Fruit fly (Drosophila melanogaster) whole organism, embryonic: ENCODE measurements around the gene Ptp69D.

ENCODE experiments used
- Asciz ChIP-seq: fragments of 200-800 bp; sonication (Bioruptor generic); optimal IDR thresholded peaks from 2 replicates; lab custom pipeline; 2017; ENCODE audit warnings: missing biosample characterization, mild to moderate bottlenecking, missing genetic modification characterization, missing genetic modification reagents
- B-H2 ChIP-seq: fragments of 200-800 bp; sonication (Bioruptor generic); optimal IDR thresholded peaks from 2 replicates; lab custom pipeline; 2018; ENCODE audit warnings: missing biosample characterization, mild to moderate bottlenecking, missing genetic modification characterization
- BEAF-32 ChIP-seq: fragments of 200-800 bp; sonication (Bioruptor generic); optimal IDR thresholded peaks from 3 replicates; lab custom pipeline; 2017; ENCODE audit warnings: missing biosample characterization, missing genetic modification characterization, mild to moderate bottlenecking, moderate library complexity, missing genetic modification reagents
- CG10959 ChIP-seq: fragments of 200-800 bp; sonication (Bioruptor generic); IDR thresholded peaks from 2 replicates; pipeline ENCODE4 v1.3.6; 2022; ENCODE audit warnings: missing biosample characterization, missing genetic modification characterization
- CG12942 ChIP-seq: fragments of 200-800 bp; sonication (Bioruptor generic); optimal IDR thresholded peaks from 3 replicates; lab custom pipeline; 2016; ENCODE audit warnings: missing biosample characterization, missing genetic modification characterization
- CG13287 ChIP-seq: fragments of 200-800 bp; sonication (Bioruptor generic); IDR thresholded peaks from 2 replicates; pipeline ENCODE4 v1.3.6; 2022; ENCODE audit warnings: missing biosample characterization, missing genetic modification characterization; ENCODE audit not compliant: partially characterized antibody
- CG15269 ChIP-seq: fragments of 200-800 bp; sonication (Bioruptor generic); optimal IDR thresholded peaks from 2 replicates; lab custom pipeline; 2018; ENCODE audit warnings: missing biosample characterization, mild to moderate bottlenecking, missing genetic modification characterization, moderate library complexity
- CG15696 ChIP-seq: fragments of 200-800 bp; sonication (Bioruptor generic); optimal IDR thresholded peaks from 2 replicates; lab custom pipeline; 2019; ENCODE audit warnings: missing biosample characterization, mild to moderate bottlenecking, missing genetic modification characterization, moderate library complexity
- CG1792 ChIP-seq: fragments of 200-800 bp; sonication (Bioruptor generic); optimal IDR thresholded peaks from 2 replicates; lab custom pipeline; 2016; ENCODE audit warnings: missing biosample characterization, missing genetic modification characterization
- CG18262 ChIP-seq: fragments of 200-800 bp; optimal IDR thresholded peaks from 3 replicates; lab custom pipeline; 2019; ENCODE audit warnings: missing biosample characterization, mild to moderate bottlenecking, missing genetic modification characterization, moderate library complexity
- CG2202 ChIP-seq: fragments of 200-800 bp; sonication (Bioruptor generic); optimal IDR thresholded peaks from 2 replicates; lab custom pipeline; 2018; ENCODE audit warnings: missing biosample characterization, mild to moderate bottlenecking, missing genetic modification characterization
- CG32767 ChIP-seq: fragments of 200-800 bp; sonication (Bioruptor generic); IDR thresholded peaks from 2 replicates; pipeline ENCODE4 v1.3.6; 2022; ENCODE audit warnings: missing biosample characterization, missing genetic modification characterization
- CG34224 ChIP-seq: fragments of 200-800 bp; sonication (Bioruptor generic); IDR thresholded peaks from 3 replicates; pipeline ENCODE4 v1.3.6; 2022; ENCODE audit warnings: missing biosample characterization, missing genetic modification characterization; ENCODE audit not compliant: partially characterized antibody
- CG34376 ChIP-seq: fragments of 200-800 bp; sonication (Bioruptor generic); optimal IDR thresholded peaks from 2 replicates; lab custom pipeline; 2018; ENCODE audit warnings: missing biosample characterization, mild to moderate bottlenecking, missing genetic modification characterization
- CG4617 ChIP-seq: fragments of 200-800 bp; sonication (Bioruptor generic); optimal IDR thresholded peaks from 3 replicates; lab custom pipeline; 2016; ENCODE audit warnings: missing biosample characterization, missing genetic modification characterization, borderline replicate concordance
- CG6175 ChIP-seq: fragments of 200-800 bp; sonication (Bioruptor generic); IDR thresholded peaks from 3 replicates; pipeline ENCODE4 v1.3.6; 2022; ENCODE audit warnings: missing biosample characterization, missing genetic modification characterization
- CG6791 ChIP-seq: fragments of 200-800 bp; sonication (Bioruptor generic); IDR thresholded peaks from 3 replicates; pipeline ENCODE4 v1.3.6; 2022; ENCODE audit warnings: missing biosample characterization, missing genetic modification characterization; ENCODE audit not compliant: partially characterized antibody
- CkIIα-i1 ChIP-seq: fragments of 200-800 bp; sonication (Bioruptor generic); IDR thresholded peaks from 2 replicates; pipeline ENCODE4 v1.3.6; 2022; ENCODE audit warnings: missing biosample characterization, missing genetic modification characterization
- D19A ChIP-seq: fragments of 200-800 bp; optimal IDR thresholded peaks from 3 replicates; lab custom pipeline; 2019; ENCODE audit warnings: missing biosample characterization, mild to moderate bottlenecking, missing genetic modification characterization, moderate library complexity
- Dll ChIP-seq: fragments of 200-800 bp; sonication (Bioruptor generic); IDR thresholded peaks from 4 replicates; pipeline ENCODE4 v1.3.6; 2022; ENCODE audit warnings: missing biosample characterization, missing genetic modification characterization; ENCODE audit not compliant: partially characterized antibody
- Dp ChIP-seq: fragments of 200-800 bp; sonication (Bioruptor generic); optimal IDR thresholded peaks from 2 replicates; lab custom pipeline; 2018; ENCODE audit warnings: missing biosample characterization, mild to moderate bottlenecking, missing genetic modification characterization, moderate library complexity
- E2f2 ChIP-seq: fragments of 200-800 bp; sonication (Bioruptor generic); IDR thresholded peaks from 2 replicates; pipeline ENCODE4 v1.3.6; 2022; ENCODE audit warnings: missing biosample characterization, missing genetic modification characterization
- Fer1 ChIP-seq: fragments of 200-800 bp; sonication (Bioruptor generic); optimal IDR thresholded peaks from 2 replicates; lab custom pipeline; 2017; ENCODE audit warnings: missing biosample characterization, mild to moderate bottlenecking, missing genetic modification characterization
- GATAe ChIP-seq: fragments of 200-800 bp; sonication (Bioruptor generic); conservative IDR thresholded peaks from 2 replicates; pipeline ENCODE4 v1.3.6; 2022; ENCODE audit warnings: missing biosample characterization, missing genetic modification characterization
- HLH4C ChIP-seq: fragments of 200-800 bp; sonication (Bioruptor generic); IDR thresholded peaks from 3 replicates; pipeline ENCODE4 v1.3.6; 2022; ENCODE audit warnings: missing biosample characterization, missing genetic modification characterization; ENCODE audit not compliant: partially characterized antibody
- Hr39 ChIP-seq: fragments of >200 bp; optimal IDR thresholded peaks from 2 replicates; lab custom pipeline; 2017
- MBD-R2 ChIP-seq: fragments of 200-800 bp; sonication (Bioruptor generic); IDR thresholded peaks from 2 replicates; pipeline ENCODE4 v1.3.6; 2022; ENCODE audit warnings: missing biosample characterization, missing genetic modification characterization
- MESR4 ChIP-seq: fragments of 200-800 bp; sonication (Bioruptor generic); optimal IDR thresholded peaks from 2 replicates; lab custom pipeline; 2018; ENCODE audit warnings: missing biosample characterization, mild to moderate bottlenecking, missing genetic modification characterization, moderate library complexity
- Nf-YB ChIP-seq: fragments of 200-800 bp; sonication (Bioruptor generic); optimal IDR thresholded peaks from 3 replicates; lab custom pipeline; 2019; ENCODE audit warnings: missing biosample characterization, mild to moderate bottlenecking, missing genetic modification characterization, moderate library complexity
- Oaz ChIP-seq: fragments of 200-800 bp; sonication (Bioruptor generic); IDR thresholded peaks from 2 replicates; pipeline ENCODE4 v1.3.6; 2022; ENCODE audit warnings: missing biosample characterization, missing genetic modification characterization
- Pdp1 ChIP-seq, 2 experiments: fragments of 200-800 bp; sonication (Bioruptor generic); optimal IDR thresholded peaks; 3 replicates each; lab custom pipeline; 2016; ENCODE audit warnings: missing biosample characterization in 2 of 2, missing genetic modification characterization in 2 of 2, mild to moderate bottlenecking in 1 of 2, moderate library complexity in 1 of 2
- Scr ChIP-seq: fragments of 200-800 bp; sonication (Bioruptor generic); IDR thresholded peaks from 2 replicates; pipeline ENCODE4 v1.3.6; 2022; ENCODE audit warnings: missing biosample characterization, missing genetic modification characterization; ENCODE audit not compliant: partially characterized antibody
- Sry-δ ChIP-seq: fragments of 200-800 bp; sonication (Bioruptor generic); optimal IDR thresholded peaks from 2 replicates; lab custom pipeline; 2016; ENCODE audit warnings: missing biosample characterization, missing genetic modification characterization
- ac ChIP-seq: fragments of 200-800 bp; sonication (Bioruptor generic); optimal IDR thresholded peaks from 3 replicates; lab custom pipeline; 2017; ENCODE audit warnings: missing biosample characterization, mild to moderate bottlenecking, missing genetic modification characterization
- btn ChIP-seq: fragments of 200-800 bp; sonication (Bioruptor generic); optimal IDR thresholded peaks from 2 replicates; lab custom pipeline; 2016; ENCODE audit warnings: missing biosample characterization, missing genetic modification characterization
- chif ChIP-seq, 2 experiments: fragments of 200-800 bp; sonication (Bioruptor generic); optimal IDR thresholded peaks; 3 replicates each; lab custom pipeline; 2016; ENCODE audit warnings: missing biosample characterization in 2 of 2, missing genetic modification characterization in 2 of 2
- dmrt11E ChIP-seq: fragments of 200-800 bp; sonication (Bioruptor generic); optimal IDR thresholded peaks from 3 replicates; lab custom pipeline; 2018; ENCODE audit warnings: missing biosample characterization, mild to moderate bottlenecking, missing genetic modification characterization, moderate library complexity
- hb ChIP-seq: fragments of 200-800 bp; sonication (Bioruptor generic); IDR thresholded peaks from 3 replicates; pipeline ENCODE4 v1.3.6; 2022; ENCODE audit warnings: missing biosample characterization, missing genetic modification characterization; ENCODE audit not compliant: partially characterized antibody
- insv ChIP-seq, 2 experiments: fragments of 200-800 bp; sonication (Bioruptor generic); optimal IDR thresholded peaks; 3 replicates each; lab custom pipeline; 2016 to 2018; ENCODE audit warnings: missing biosample characterization in 2 of 2, missing genetic modification characterization in 2 of 2
- inv ChIP-seq: fragments of 200-800 bp; sonication (Bioruptor generic); IDR thresholded peaks from 2 replicates; pipeline ENCODE4 v1.3.6; 2022; ENCODE audit warnings: missing biosample characterization, missing genetic modification characterization; ENCODE audit not compliant: partially characterized antibody
- lbe ChIP-seq: fragments of 200-800 bp; sonication (Bioruptor generic); optimal IDR thresholded peaks from 2 replicates; lab custom pipeline; 2016; ENCODE audit warnings: missing biosample characterization, mild to moderate bottlenecking, missing genetic modification characterization
- nau ChIP-seq: fragments of 200-800 bp; sonication (Bioruptor generic); optimal IDR thresholded peaks from 3 replicates; lab custom pipeline; 2017; ENCODE audit warnings: missing biosample characterization, mild to moderate bottlenecking, missing genetic modification characterization, missing genetic modification reagents
- tll ChIP-seq, 2 experiments: fragments of 200-800 bp in 1 of 2; fragments of >200 bp in 1 of 2; sonication (Bioruptor generic) in 1 of 2; optimal IDR thresholded peaks; 2 replicates each; lab custom pipeline; 2017 to 2019; ENCODE audit warnings: missing biosample characterization in 2 of 2, missing genetic modification characterization in 2 of 2, mild to moderate bottlenecking in 1 of 2, moderate library complexity in 1 of 2
- tna ChIP-seq: fragments of 200-800 bp; sonication (Bioruptor generic); IDR thresholded peaks from 2 replicates; pipeline ENCODE4 v1.3.6; 2022; ENCODE audit warnings: missing biosample characterization, missing genetic modification characterization; ENCODE audit not compliant: partially characterized antibody

Ptp69D gene

dm6 chr3L:12745121-12745770 lies 10.5 kb downstream of the Ptp69D start, which contains the start of gene CG32109 (continued):
- peak; percentile 37; the same call in 1 of the 2 replicates for TF ChIP-seq MBD-R2 (GFP tag; lab: Robert Waterston, UW)
- no peak for TF ChIP-seq CG32767 (GFP tag; lab: Robert Waterston, UW)
- TF ChIP-seq lbe = peak; percentile 51
- no peak for TF ChIP-seq CG6175 (GFP tag; lab: Robert Waterston, UW)

- TF ChIP-seq Sry-δ = no peak
- TF ChIP-seq MESR4 (GFP tag; lab: Kevin White, UChicago) = no peak
- no peak for TF ChIP-seq CG13287
- peak; percentile 55; the same call in 1 of the 3 replicates for TF ChIP-seq hb
- TF ChIP-seq CG12942 (GFP tag; lab: Kevin White, UChicago) = no peak
- TF ChIP-seq Oaz (GFP tag; lab: Robert Waterston, UW) = no peak
- TF ChIP-seq inv (GFP tag; lab: Robert Waterston, UW) = peak; percentile 27; the same call in 1 of the 2 replicates
- no peak for TF ChIP-seq B-H2 (GFP tag; lab: Kevin White, UChicago)
- no peak for TF ChIP-seq CG4617 (GFP tag; lab: Kevin White, UChicago)
- no peak for TF ChIP-seq Asciz
- no peak for TF ChIP-seq Hr39 (lab: Kevin White, UChicago)
- TF ChIP-seq nau = no peak
- TF ChIP-seq HLH4C (GFP tag; lab: Robert Waterston, UW) = peak; percentile 83
- peak; percentile 42; the same call in 1 of the 3 replicates for TF ChIP-seq CG6791 (GFP tag; lab: Robert Waterston, UW)
- no peak for TF ChIP-seq ac (GFP tag; lab: Kevin White, UChicago)
- no peak for TF ChIP-seq CG34376 (GFP tag; lab: Kevin White, UChicago)
- no peak for TF ChIP-seq CG18262 (tag; lab: Kevin White, UChicago)
- TF ChIP-seq tna = peak; percentile 43; the same call in 1 of the 2 replicates
These were observed 11.5 kb downstream of the Ptp69D start for dm6 chr3L:12746241-12746640.

- no peak for TF ChIP-seq Nf-YB (GFP tag; lab: Kevin White, UChicago)
- no peak for TF ChIP-seq GATAe
- no peak for TF ChIP-seq tll (GFP tag; optimal IDR thresholded peaks at IDR 0.05; lab: Kevin White, UChicago)
- TF ChIP-seq CG10959 (GFP tag; lab: Robert Waterston, UW) = no peak
- TF ChIP-seq Dll (GFP tag; lab: Robert Waterston, UW) = 0 out of 4 replicates have a peak, but pooled peaks have one; percentile 39
- no peak for TF ChIP-seq Fer1
- TF ChIP-seq D19A = peak; percentile 93
- peak; percentile 42; the same call in 1 of the 2 replicates for TF ChIP-seq Scr (GFP tag; lab: Robert Waterston, UW)
- peak; percentile 34 for TF ChIP-seq Dp (GFP tag; lab: Kevin White, UChicago)
- TF ChIP-seq CkIIα-i1 = no peak
- no peak for TF ChIP-seq dmrt11E (tag; lab: Kevin White, UChicago)
- peak; percentile 49 for TF ChIP-seq BEAF-32 (GFP tag; lab: Kevin White, UChicago)
- no peak for TF ChIP-seq CG15269 (tag; lab: Kevin White, UChicago)
- no peak for TF ChIP-seq CG2202
- no peak for TF ChIP-seq CG1792 (GFP tag; lab: Kevin White, UChicago)
- TF ChIP-seq E2f2 = peak; percentile 30; the same call in 1 of the 2 replicates
- TF ChIP-seq btn = no peak
- TF ChIP-seq Pdp1 (GFP tag; optimal IDR thresholded peaks at IDR 0.05; lab: Kevin White, UChicago) = no peak
- peak; percentile 55 to 93 for TF ChIP-seq insv (GFP tag; optimal IDR thresholded peaks at IDR 0.05; lab: Kevin White, UChicago)
- TF ChIP-seq CG15696 = no peak
- TF ChIP-seq chif (GFP tag; optimal IDR thresholded peaks at IDR 0.05; lab: Kevin White, UChicago) = no peak
- TF ChIP-seq CG34224 = peak; percentile 43; the same call in 1 of the 3 replicates
These were observed 14.2 kb downstream of the Ptp69D start for dm6 chr3L:12748711-12749566.
